Worm (Caenorhabditis elegans): ENCODE results near the gene srh-113.

DNA sequence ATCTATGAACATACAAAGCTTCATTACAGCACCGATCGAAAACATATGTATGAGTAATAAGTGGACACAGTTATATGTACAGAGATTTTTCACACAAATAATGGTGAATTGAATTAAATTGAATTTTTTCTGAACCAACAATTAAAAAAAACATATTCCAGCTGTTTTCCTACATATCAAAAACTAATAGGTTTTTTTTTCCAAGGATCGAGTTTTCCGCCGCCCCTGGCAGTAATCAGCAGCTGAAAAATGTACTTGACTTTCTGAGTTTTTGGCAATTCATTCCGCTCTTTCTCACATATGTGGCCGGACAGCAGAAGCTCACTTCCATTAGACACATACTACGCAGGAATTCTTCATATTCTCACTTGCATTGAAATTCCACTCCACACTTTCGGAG lies 34.4 kb upstream of the srh-113 start, which contains the start of gene srh-174:
- TF ChIP-seq nhr-237 (tag; optimal IDR thresholded peaks at IDR 0.05): no peak
- no peak for TF ChIP-seq ztf-11 (tag; optimal IDR thresholded peaks at IDR 0.05)

All from whole organism, mixed stage, embryonic.